Fruit fly (Drosophila melanogaster) whole organism, embryonic: ENCODE results near the gene CG14440.
A peak's percentile ranks its signal among the peaks of the same experiment; 100 is the strongest.

Source experiments
- CG1024 ChIP-seq: fragments of 200-800 bp; sonication (Bioruptor generic); IDR thresholded peaks from 2 replicates; pipeline ENCODE4 v1.3.6; 2022; ENCODE audit warnings: missing biosample characterization, missing genetic modification characterization
- CG10654 ChIP-seq: fragments of 200-800 bp; sonication (Bioruptor generic); optimal IDR thresholded peaks from 2 replicates; lab custom pipeline; 2016; ENCODE audit warnings: missing biosample characterization, missing genetic modification characterization
- CG10959 ChIP-seq: fragments of 200-800 bp; sonication (Bioruptor generic); IDR thresholded peaks from 2 replicates; pipeline ENCODE4 v1.3.6; 2022; ENCODE audit warnings: missing biosample characterization, missing genetic modification characterization
- CG11504 ChIP-seq: fragments of 200-800 bp; sonication (Bioruptor generic); optimal IDR thresholded peaks from 3 replicates; lab custom pipeline; 2019; ENCODE audit warnings: missing biosample characterization, mild to moderate bottlenecking, missing genetic modification characterization, moderate library complexity
- CG12219 ChIP-seq: fragments of 200-800 bp; sonication (Bioruptor generic); optimal IDR thresholded peaks from 3 replicates; lab custom pipeline; 2018; ENCODE audit warnings: missing biosample characterization, mild to moderate bottlenecking, missing genetic modification characterization
- CG1233 ChIP-seq: fragments of 200-800 bp; sonication (Bioruptor generic); optimal IDR thresholded peaks from 4 replicates; lab custom pipeline; 2018; ENCODE audit warnings: missing biosample characterization, mild to moderate bottlenecking, missing genetic modification characterization
- CG14710 ChIP-seq: fragments of 200-800 bp; sonication (Bioruptor generic); optimal IDR thresholded peaks from 3 replicates; lab custom pipeline; 2019; ENCODE audit warnings: missing biosample characterization, mild to moderate bottlenecking, missing genetic modification characterization, moderate library complexity
- CG15011 ChIP-seq: fragments of 200-800 bp; sonication (Bioruptor generic); optimal IDR thresholded peaks from 3 replicates; lab custom pipeline; 2018; ENCODE audit warnings: missing biosample characterization, mild to moderate bottlenecking, missing genetic modification characterization
- CG1529 ChIP-seq: fragments of 200-800 bp; sonication (Bioruptor generic); optimal IDR thresholded peaks from 3 replicates; lab custom pipeline; 2018; ENCODE audit warnings: missing biosample characterization, missing genetic modification characterization
- CG15514 ChIP-seq: fragments of 200-800 bp; sonication (Bioruptor generic); optimal IDR thresholded peaks from 3 replicates; lab custom pipeline; 2017; ENCODE audit warnings: missing biosample characterization, missing genetic modification characterization, mild to moderate bottlenecking, moderate library complexity, missing genetic modification reagents
- CG17385 ChIP-seq: fragments of 200-800 bp; sonication (Bioruptor generic); optimal IDR thresholded peaks from 3 replicates; lab custom pipeline; 2018; ENCODE audit warnings: missing biosample characterization, mild to moderate bottlenecking, missing genetic modification characterization
- CG17802 ChIP-seq: fragments of 200-800 bp; sonication (Bioruptor generic); optimal IDR thresholded peaks from 2 replicates; lab custom pipeline; 2018; ENCODE audit warnings: missing biosample characterization, mild to moderate bottlenecking, missing genetic modification characterization, moderate library complexity
- CG18476 ChIP-seq: fragments of 200-800 bp; sonication (Bioruptor generic); optimal IDR thresholded peaks from 2 replicates; lab custom pipeline; 2016; ENCODE audit warnings: missing biosample characterization, mild to moderate bottlenecking, missing genetic modification characterization
- CG18619 ChIP-seq: fragments of 200-800 bp; sonication (Bioruptor generic); optimal IDR thresholded peaks from 3 replicates; lab custom pipeline; 2017; ENCODE audit warnings: missing biosample characterization, mild to moderate bottlenecking, missing genetic modification characterization
- CG2120 ChIP-seq: fragments of 200-800 bp; sonication (Bioruptor generic); optimal IDR thresholded peaks from 3 replicates; lab custom pipeline; 2016; ENCODE audit warnings: missing biosample characterization, missing genetic modification characterization
- CG2202 ChIP-seq: fragments of 200-800 bp; sonication (Bioruptor generic); optimal IDR thresholded peaks from 2 replicates; lab custom pipeline; 2018; ENCODE audit warnings: missing biosample characterization, mild to moderate bottlenecking, missing genetic modification characterization
- CG3163 ChIP-seq: fragments of 200-800 bp; sonication (Bioruptor generic); optimal IDR thresholded peaks from 3 replicates; lab custom pipeline; 2016; ENCODE audit warnings: missing biosample characterization, missing genetic modification characterization
- CG3407 ChIP-seq: fragments of 200-800 bp; sonication (Bioruptor generic); optimal IDR thresholded peaks from 2 replicates; lab custom pipeline; 2018; ENCODE audit warnings: missing biosample characterization, mild to moderate bottlenecking, missing genetic modification characterization
- CG34224 ChIP-seq: fragments of 200-800 bp; sonication (Bioruptor generic); IDR thresholded peaks from 3 replicates; pipeline ENCODE4 v1.3.6; 2022; ENCODE audit warnings: missing biosample characterization, missing genetic modification characterization; ENCODE audit not compliant: partially characterized antibody
- CG3726 ChIP-seq: fragments of 200-800 bp; sonication (Bioruptor generic); IDR thresholded peaks from 3 replicates; pipeline ENCODE4, ENCODE4 v1.3.6; 2022; ENCODE audit warnings: missing biosample characterization, missing genetic modification characterization
- CG3995 ChIP-seq: fragments of 200-800 bp; sonication (Bioruptor generic); optimal IDR thresholded peaks from 3 replicates; lab custom pipeline; 2016; ENCODE audit warnings: missing biosample characterization, missing genetic modification characterization
- CG6175 ChIP-seq: fragments of 200-800 bp; sonication (Bioruptor generic); IDR thresholded peaks from 3 replicates; pipeline ENCODE4 v1.3.6; 2022; ENCODE audit warnings: missing biosample characterization, missing genetic modification characterization
- CG8281 ChIP-seq: fragments of 200-800 bp; sonication (Bioruptor generic); optimal IDR thresholded peaks from 2 replicates; lab custom pipeline; 2018; ENCODE audit warnings: missing biosample characterization, mild to moderate bottlenecking, missing genetic modification characterization, moderate library complexity
- CrebB ChIP-seq: fragments of 200-800 bp; sonication (Bioruptor generic); optimal IDR thresholded peaks from 3 replicates; lab custom pipeline; 2018; ENCODE audit warnings: missing biosample characterization, mild to moderate bottlenecking, missing genetic modification characterization
- Deaf1 ChIP-seq: fragments of 200-800 bp; optimal IDR thresholded peaks from 3 replicates; lab custom pipeline; 2019; ENCODE audit warnings: missing biosample characterization, mild to moderate bottlenecking, missing genetic modification characterization, moderate library complexity
- Drgx ChIP-seq: fragments of 200-800 bp; sonication (Bioruptor generic); IDR thresholded peaks from 2 replicates; pipeline ENCODE4 v1.3.6; 2022; ENCODE audit warnings: missing biosample characterization, missing genetic modification characterization
- H15 ChIP-seq: fragments of 200-800 bp; sonication (Bioruptor generic); IDR thresholded peaks from 3 replicates; pipeline ENCODE4 v1.3.6; 2022; ENCODE audit warnings: missing biosample characterization, missing genetic modification characterization
- Hmx ChIP-seq: fragments of 200-800 bp; sonication (Bioruptor generic); optimal IDR thresholded peaks from 2 replicates; lab custom pipeline; 2016; ENCODE audit warnings: missing biosample characterization, missing genetic modification characterization
- PHDP ChIP-seq: fragments of 200-800 bp; sonication (Bioruptor generic); optimal IDR thresholded peaks from 3 replicates; lab custom pipeline; 2018; ENCODE audit warnings: missing biosample characterization, mild to moderate bottlenecking, missing genetic modification characterization, moderate library complexity
- Sry-β ChIP-seq: fragments of 200-800 bp; sonication (Bioruptor generic); optimal IDR thresholded peaks from 2 replicates; lab custom pipeline; 2018; ENCODE audit warnings: missing biosample characterization, mild to moderate bottlenecking, missing genetic modification characterization, moderate library complexity
- ab ChIP-seq: fragments of 200-800 bp; sonication (Bioruptor generic); optimal IDR thresholded peaks from 2 replicates; lab custom pipeline; 2016; ENCODE audit warnings: missing biosample characterization, missing genetic modification characterization
- ash1 ChIP-seq: fragments of 200-800 bp; sonication (Bioruptor generic); optimal IDR thresholded peaks from 2 replicates; lab custom pipeline; 2018; ENCODE audit warnings: missing biosample characterization, mild to moderate bottlenecking, missing genetic modification characterization
- da ChIP-seq: fragments of 200-800 bp; sonication (Bioruptor generic); optimal IDR thresholded peaks from 2 replicates; lab custom pipeline; 2016; ENCODE audit warnings: missing biosample characterization, missing genetic modification characterization
- dmrt99B ChIP-seq: fragments of 200-800 bp; sonication (Bioruptor generic); optimal IDR thresholded peaks from 2 replicates; lab custom pipeline; 2018; ENCODE audit warnings: missing biosample characterization, mild to moderate bottlenecking, missing genetic modification characterization, moderate library complexity
- ems ChIP-seq: fragments of 200-800 bp; sonication (Bioruptor generic); optimal IDR thresholded peaks from 3 replicates; lab custom pipeline; 2016; ENCODE audit warnings: missing biosample characterization, missing genetic modification characterization
- fd3F ChIP-seq: fragments of 200-800 bp; sonication (Bioruptor generic); optimal IDR thresholded peaks from 2 replicates; lab custom pipeline; 2018; ENCODE audit warnings: missing biosample characterization, mild to moderate bottlenecking, missing genetic modification characterization, moderate library complexity
- fu2 ChIP-seq: fragments of 200-800 bp; sonication (Bioruptor generic); optimal IDR thresholded peaks from 2 replicates; lab custom pipeline; 2016; ENCODE audit warnings: missing biosample characterization, missing genetic modification characterization
- grn ChIP-seq: fragments of 200-800 bp; sonication (Bioruptor generic); optimal IDR thresholded peaks from 3 replicates; lab custom pipeline; 2017; ENCODE audit warnings: missing biosample characterization, missing genetic modification characterization
- lmd ChIP-seq: fragments of 200-800 bp; sonication (Bioruptor generic); IDR thresholded peaks from 2 replicates; pipeline ENCODE4 v1.3.6; 2022; ENCODE audit warnings: missing biosample characterization, missing genetic modification characterization
- maf-S ChIP-seq: fragments of 200-800 bp; sonication (Bioruptor generic); optimal IDR thresholded peaks from 2 replicates; lab custom pipeline; 2016; ENCODE audit warnings: missing biosample characterization, missing genetic modification characterization
- nom ChIP-seq: fragments of 200-800 bp; sonication (Bioruptor generic); optimal IDR thresholded peaks from 2 replicates; lab custom pipeline; 2017; ENCODE audit warnings: missing biosample characterization, missing genetic modification characterization, mild to moderate bottlenecking, moderate library complexity, missing genetic modification reagents
- otp ChIP-seq: fragments of 200-800 bp; sonication (Bioruptor generic); IDR thresholded peaks from 3 replicates; pipeline ENCODE4, ENCODE4 v1.3.6; 2022; ENCODE audit warnings: missing biosample characterization, missing genetic modification characterization
- salm ChIP-seq: fragments of 200-800 bp; sonication (Bioruptor generic); optimal IDR thresholded peaks from 2 replicates; lab custom pipeline; 2018; ENCODE audit warnings: missing biosample characterization, mild to moderate bottlenecking, missing genetic modification characterization
- seq ChIP-seq: fragments of 200-800 bp; sonication (Bioruptor generic); IDR thresholded peaks from 2 replicates; pipeline ENCODE4 v1.3.6; 2022; ENCODE audit warnings: missing biosample characterization, missing genetic modification characterization
- sima ChIP-seq: fragments of 200-800 bp; sonication (Bioruptor generic); optimal IDR thresholded peaks from 2 replicates; lab custom pipeline; 2016; ENCODE audit warnings: missing biosample characterization, missing genetic modification characterization
- stc ChIP-seq: fragments of 200-800 bp; sonication (Bioruptor generic); IDR thresholded peaks from 2 replicates; pipeline ENCODE4 v1.3.6; 2022; ENCODE audit warnings: missing biosample characterization, missing genetic modification characterization
- tin ChIP-seq: fragments of 200-800 bp; sonication (Bioruptor generic); optimal IDR thresholded peaks from 3 replicates; lab custom pipeline; 2016; ENCODE audit warnings: missing biosample characterization, missing genetic modification characterization
- ttk ChIP-seq: fragments of 200-800 bp; sonication (Bioruptor generic); IDR thresholded peaks from 2 replicates; pipeline ENCODE4 v2.1.2; 2022; ENCODE audit warnings: missing biosample characterization, missing genetic modification characterization
- unpg ChIP-seq: fragments of 200-800 bp; sonication (Bioruptor generic); optimal IDR thresholded peaks from 3 replicates; lab custom pipeline; 2018; ENCODE audit warnings: missing biosample characterization, mild to moderate bottlenecking, missing genetic modification characterization, moderate library complexity
- vfl ChIP-seq: fragments of 200-800 bp; sonication (Bioruptor generic); optimal IDR thresholded peaks from 2 replicates; lab custom pipeline; 2016; ENCODE audit warnings: missing biosample characterization, missing genetic modification characterization

The CG14440 gene

dm6 chrX:6699255-6699885, 1.0 kb upstream of the CG14440 start, which contains the start of gene CG14441 (continued):
- TF ChIP-seq CG18476 (GFP tag; lab: Kevin White, UChicago) (peak; percentile 3), CG17802 (tag; lab: Kevin White, UChicago) (no peak), grn (GFP tag; lab: Kevin White, UChicago) (no peak), da (GFP tag; lab: Kevin White, UChicago) (no peak), ems (GFP tag; lab: Kevin White, UChicago) (no peak), CG15011 (GFP tag; lab: Kevin White, UChicago) (peak; percentile 32), vfl (peak; percentile 34), CG17385 (peak; percentile 57), CG12219 (GFP tag; lab: Kevin White, UChicago) (no peak), seq (GFP tag; lab: Robert Waterston, UW) (peak; percentile 27; the same call in 1 of the 2 replicates), Hmx (GFP tag; lab: Kevin White, UChicago) (no peak), ash1 (GFP tag; lab: Kevin White, UChicago) (no peak), ab (GFP tag; lab: Kevin White, UChicago) (no peak), CG3995 (GFP tag; lab: Kevin White, UChicago) (no peak), CG34224 (GFP tag; lab: Robert Waterston, UW) (peak; percentile 100), CG11504 (tag; lab: Kevin White, UChicago) (peak; percentile 42), unpg (peak; percentile 32), Drgx (GFP tag; lab: Robert Waterston, UW) (no peak), ttk (GFP tag; lab: Robert Waterston, UW) (no peak), CG18619 (GFP tag; lab: Kevin White, UChicago) (peak; percentile 47), CG3163 (GFP tag; lab: Kevin White, UChicago) (peak; percentile 32), fd3F (GFP tag; lab: Kevin White, UChicago) (no peak), CG1024 (GFP tag; lab: Robert Waterston, UW) (no peak), CG1529 (GFP tag; lab: Kevin White, UChicago) (peak; percentile 20), CG10654 (GFP tag; lab: Kevin White, UChicago) (no peak), nom (peak; percentile 73), salm (tag; lab: Kevin White, UChicago) (peak; percentile 19), CG6175 (GFP tag; lab: Robert Waterston, UW) (no peak), fu2 (GFP tag; lab: Kevin White, UChicago) (no peak), otp (GFP tag; lab: Robert Waterston, UW) (peak; percentile 39; the same call in 1 of the 3 replicates), sima (GFP tag; lab: Kevin White, UChicago) (no peak), dmrt99B (tag; lab: Kevin White, UChicago) (peak; percentile 56), Deaf1 (tag; lab: Kevin White, UChicago) (peak; percentile 68), CG10959 (GFP tag; lab: Robert Waterston, UW) (no peak), CG2202 (no peak), PHDP (tag; lab: Kevin White, UChicago) (peak; percentile 67), Sry-β (GFP tag; lab: Kevin White, UChicago) (peak; percentile 96), CG1233 (GFP tag; lab: Kevin White, UChicago) (peak; percentile 8), CrebB (tag; lab: Kevin White, UChicago) (peak; percentile 26), tin (GFP tag; lab: Kevin White, UChicago) (no peak), CG8281 (tag; lab: Kevin White, UChicago) (peak; percentile 97), CG3726 (GFP tag; lab: Robert Waterston, UW) (no peak), CG3407 (no peak), stc (GFP tag; lab: Robert Waterston, UW) (no peak), CG15514 (GFP tag; lab: Kevin White, UChicago) (peak; percentile 48), CG2120 (GFP tag; lab: Kevin White, UChicago) (peak; percentile 65), H15 (GFP tag; lab: Robert Waterston, UW) (no peak), lmd (peak; percentile 27; the same call in 1 of the 2 replicates), maf-S (GFP tag; lab: Kevin White, UChicago) (no peak), CG14710 (tag; lab: Kevin White, UChicago) (peak; percentile 54)
